Worm (Caenorhabditis elegans) whole organism, mixed stage, embryonic: ENCODE measurements around the gene F35C8.5.

ENCODE experiments used
- ceh-43 ChIP-seq: fragments of 200-800 bp; sonication (Bioruptor generic); optimal IDR thresholded peaks from 2 replicates; lab custom pipeline; 2018; ENCODE audit warnings: mild to moderate bottlenecking, missing genetic modification characterization, moderate library complexity, missing compliant biosample characterization
- hlh-1 ChIP-seq: fragments of 150-350 bp; optimal IDR thresholded peaks from 2 replicates; lab custom pipeline; 2014; ENCODE audit warnings: missing biosample characterization, missing genetic modification reagents, missing genetic modification characterization
- nhr-237 ChIP-seq: fragments of 150-350 bp; optimal IDR thresholded peaks from 2 replicates; lab custom pipeline; 2014; ENCODE audit warnings: missing biosample characterization, missing genetic modification characterization
- unc-39 ChIP-seq: fragments of 150-350 bp; optimal IDR thresholded peaks from 2 replicates; lab custom pipeline; 2014; ENCODE audit warnings: missing biosample characterization, missing genetic modification characterization
- unc-62 ChIP-seq: fragments of 150-350 bp; optimal IDR thresholded peaks from 2 replicates; lab custom pipeline; 2014; ENCODE audit warnings: missing biosample characterization, missing genetic modification reagents, missing genetic modification characterization

ce11 chrX:5406345-5406744 is 40.7 kb downstream of the F35C8.5 start, which contains the start of gene C03F11.4:
- TF ChIP-seq hlh-1, result no peak
- no peak for TF ChIP-seq unc-62 (GFP tag; lab: Kevin White, UChicago)
- TF ChIP-seq nhr-237 (tag; lab: Kevin White, UChicago), result no peak
- no peak for TF ChIP-seq ceh-43
- TF ChIP-seq unc-39 (tag; lab: Kevin White, UChicago), result no peak
